Worm (Caenorhabditis elegans): ENCODE measurements around the gene F48E8.2.

Gene F48E8.2

ce11 chrIII:5472693-5473092 lies 8.5 kb downstream of the F48E8.2 start:
- TF ChIP-seq sptf-1 (tag; optimal IDR thresholded peaks at IDR 0.05), result no peak
- no peak for TF ChIP-seq mls-2 (tag; optimal IDR thresholded peaks at IDR 0.05)
- TF ChIP-seq pha-4 (tag; optimal IDR thresholded peaks at IDR 0.05), result no peak
- TF ChIP-seq nhr-28 (tag; optimal IDR thresholded peaks at IDR 0.05), result no peak
- no peak for TF ChIP-seq ceh-43 (GFP tag; optimal IDR thresholded peaks at IDR 0.05)
- no peak for TF ChIP-seq drap-1 (GFP tag; optimal IDR thresholded peaks at IDR 0.05)
- TF ChIP-seq cnd-1 (tag; optimal IDR thresholded peaks at IDR 0.05), result no peak
- no peak for TF ChIP-seq nhr-237 (tag; optimal IDR thresholded peaks at IDR 0.05)
- no peak for TF ChIP-seq ceh-39 (tag; optimal IDR thresholded peaks at IDR 0.05)
- TF ChIP-seq lin-13 (tag; optimal IDR thresholded peaks at IDR 0.05), result no peak
- TF ChIP-seq M03D4.4 (tag; optimal IDR thresholded peaks at IDR 0.05), result no peak
- no peak for TF ChIP-seq elt-3 (tag; optimal IDR thresholded peaks at IDR 0.05)
- TF ChIP-seq nhr-2 (tag; optimal IDR thresholded peaks at IDR 0.05), result no peak
- TF ChIP-seq mab-5 (tag; optimal IDR thresholded peaks at IDR 0.05), result no peak
- no peak for TF ChIP-seq bed-3 (GFP tag; optimal IDR thresholded peaks at IDR 0.05)
- TF ChIP-seq unc-39 (tag; optimal IDR thresholded peaks at IDR 0.05), result no peak
- TF ChIP-seq flh-1 (GFP tag; optimal IDR thresholded peaks at IDR 0.05), result no peak
- no peak for TF ChIP-seq hlh-1 (tag; optimal IDR thresholded peaks at IDR 0.05)

- no peak for TF ChIP-seq unc-120 (tag; optimal IDR thresholded peaks at IDR 0.05; ENCODE audit: poor library complexity, severe bottlenecking)
- no peak for TF ChIP-seq ceh-43 (GFP tag; optimal IDR thresholded peaks at IDR 0.05)
- TF ChIP-seq elt-3 (tag; optimal IDR thresholded peaks at IDR 0.05), result no peak
- no peak for TF ChIP-seq hlh-1 (tag; optimal IDR thresholded peaks at IDR 0.05)
- no peak for TF ChIP-seq snpc-4 (tag; optimal IDR thresholded peaks at IDR 0.05)
- TF ChIP-seq sptf-1 (tag; optimal IDR thresholded peaks at IDR 0.05), result no peak
- TF ChIP-seq nhr-2 (tag; optimal IDR thresholded peaks at IDR 0.05), result no peak
- no peak for TF ChIP-seq elt-1 (tag; optimal IDR thresholded peaks at IDR 0.05; ENCODE audit: borderline replicate concordance, insufficient read depth)
- no peak for TF ChIP-seq nhr-12 (tag; optimal IDR thresholded peaks at IDR 0.05)
- no peak for TF ChIP-seq pha-4 (tag; optimal IDR thresholded peaks at IDR 0.05)
- TF ChIP-seq mep-1 (tag; optimal IDR thresholded peaks at IDR 0.05), result no peak
- no peak for TF ChIP-seq zip-8 (tag; optimal IDR thresholded peaks at IDR 0.05)
- TF ChIP-seq sem-2 (GFP tag; optimal IDR thresholded peaks at IDR 0.05), result no peak
- no peak for TF ChIP-seq nhr-76 (tag; optimal IDR thresholded peaks at IDR 0.05)
These were observed 10.0 kb downstream of the F48E8.2 start, which contains the start of gene lon-1 for ce11 chrIII:5474176-5474575. Gene lon-1, plus strand, starts transcription at chrIII:5474476.

- TF ChIP-seq sptf-1 (tag; optimal IDR thresholded peaks at IDR 0.05) (no peak), ztf-11 (tag; optimal IDR thresholded peaks at IDR 0.05) (no peak), mls-2 (tag; optimal IDR thresholded peaks at IDR 0.05) (no peak)
These were observed 13.8 kb downstream of the F48E8.2 start, which contains the start of gene R02F2.10 for ce11 chrIII:5478011-5478410. Gene R02F2.10, plus strand, starts transcription at chrIII:5478311.

- TF ChIP-seq unc-62 (GFP tag; optimal IDR thresholded peaks at IDR 0.05) (no peak), mab-5 (tag; optimal IDR thresholded peaks at IDR 0.05) (no peak), tbx-8 (GFP tag; optimal IDR thresholded peaks at IDR 0.05) (no peak), lsy-2 (tag; optimal IDR thresholded peaks at IDR 0.05) (no peak), lin-13 (tag; optimal IDR thresholded peaks at IDR 0.05) (no peak), unc-120 (tag; optimal IDR thresholded peaks at IDR 0.05; ENCODE audit: poor library complexity, severe bottlenecking) (no peak), mls-2 (tag; optimal IDR thresholded peaks at IDR 0.05) (no peak), nhr-76 (tag; optimal IDR thresholded peaks at IDR 0.05) (no peak)
These were observed 14.7 kb downstream of the F48E8.2 start, which contains the start of the genes R02F2.6 and R02F2.5 for ce11 chrIII:5478824-5479368. Gene R02F2.6, minus strand, starts transcription at chrIII:5478924. Gene R02F2.5, plus strand, starts transcription at chrIII:5479318.

- TF ChIP-seq ceh-83 (GFP tag; optimal IDR thresholded peaks at IDR 0.05) (no peak), sptf-1 (tag; optimal IDR thresholded peaks at IDR 0.05) (no peak), lsy-2 (tag; optimal IDR thresholded peaks at IDR 0.05) (no peak), mep-1 (tag; optimal IDR thresholded peaks at IDR 0.05) (no peak), M03D4.4 (tag; optimal IDR thresholded peaks at IDR 0.05) (no peak), unc-62 (GFP tag; optimal IDR thresholded peaks at IDR 0.05) (no peak)
These were observed 15.5 kb downstream of the F48E8.2 start for ce11 chrIII:5479493-5480167.

All from whole organism, mixed stage, embryonic.